Fruit fly (Drosophila melanogaster) whole organism, embryonic: Measurements from ENCODE around the gene CG32333.

Experiments
- Abd-B ChIP-seq: fragments of 200-800 bp; sonication (Bioruptor generic); optimal IDR thresholded peaks from 2 replicates; lab custom pipeline; 2018; ENCODE audit warnings: missing biosample characterization, mild to moderate bottlenecking, missing genetic modification characterization, moderate library complexity
- Asciz ChIP-seq: fragments of 200-800 bp; sonication (Bioruptor generic); optimal IDR thresholded peaks from 2 replicates; lab custom pipeline; 2017; ENCODE audit warnings: missing biosample characterization, mild to moderate bottlenecking, missing genetic modification characterization, missing genetic modification reagents
- CG10209 ChIP-seq: fragments of 200-800 bp; sonication (Bioruptor generic); optimal IDR thresholded peaks from 3 replicates; lab custom pipeline; 2017; ENCODE audit warnings: missing biosample characterization, mild to moderate bottlenecking, missing genetic modification characterization, missing genetic modification reagents
- CG12659 ChIP-seq: fragments of 200-800 bp; sonication (Bioruptor generic); optimal IDR thresholded peaks from 3 replicates; lab custom pipeline; 2017; ENCODE audit warnings: mild to moderate bottlenecking, missing biosample characterization, missing genetic modification reagents, missing genetic modification characterization
- CG13775 ChIP-seq: fragments of 200-800 bp; sonication (Bioruptor generic); optimal IDR thresholded peaks from 3 replicates; lab custom pipeline; 2017; ENCODE audit warnings: missing biosample characterization, mild to moderate bottlenecking, missing genetic modification characterization
- CG15011 ChIP-seq: fragments of 200-800 bp; sonication (Bioruptor generic); optimal IDR thresholded peaks from 3 replicates; lab custom pipeline; 2018; ENCODE audit warnings: missing biosample characterization, mild to moderate bottlenecking, missing genetic modification characterization
- CG15696 ChIP-seq: fragments of 200-800 bp; sonication (Bioruptor generic); optimal IDR thresholded peaks from 2 replicates; lab custom pipeline; 2019; ENCODE audit warnings: missing biosample characterization, mild to moderate bottlenecking, missing genetic modification characterization, moderate library complexity
- CG17328 ChIP-seq: fragments of 200-800 bp; sonication (Bioruptor generic); IDR thresholded peaks from 2 replicates; pipeline ENCODE4 v1.3.6; 2022; ENCODE audit warnings: missing biosample characterization, missing genetic modification characterization
- CG17361 ChIP-seq: fragments of 200-800 bp; sonication (Bioruptor generic); IDR thresholded peaks from 3 replicates; pipeline ENCODE4 v1.3.6; 2022; ENCODE audit warnings: missing biosample characterization, missing genetic modification characterization
- CG17385 ChIP-seq: fragments of 200-800 bp; sonication (Bioruptor generic); optimal IDR thresholded peaks from 3 replicates; lab custom pipeline; 2018; ENCODE audit warnings: missing biosample characterization, mild to moderate bottlenecking, missing genetic modification characterization
- CG2202 ChIP-seq: fragments of 200-800 bp; sonication (Bioruptor generic); optimal IDR thresholded peaks from 2 replicates; lab custom pipeline; 2018; ENCODE audit warnings: missing biosample characterization, mild to moderate bottlenecking, missing genetic modification characterization
- CG2678 ChIP-seq: fragments of 200-800 bp; sonication (Bioruptor generic); optimal IDR thresholded peaks from 3 replicates; lab custom pipeline; 2019; ENCODE audit warnings: missing biosample characterization, mild to moderate bottlenecking, missing genetic modification characterization, moderate library complexity
- CG31224 ChIP-seq: fragments of 200-800 bp; sonication (Bioruptor generic); IDR thresholded peaks from 2 replicates; pipeline ENCODE4 v1.3.6; 2022; ENCODE audit warnings: missing biosample characterization, missing genetic modification characterization
- CG33557 ChIP-seq: fragments of 200-800 bp; sonication (Bioruptor generic); optimal IDR thresholded peaks from 2 replicates; lab custom pipeline; 2019; ENCODE audit warnings: missing biosample characterization, mild to moderate bottlenecking, missing genetic modification characterization, moderate library complexity
- CG34422 ChIP-seq: fragments of 200-800 bp; sonication (Bioruptor generic); IDR thresholded peaks from 3 replicates; pipeline ENCODE4 v1.3.6; 2022; ENCODE audit warnings: missing biosample characterization, missing genetic modification characterization
- CG7357 ChIP-seq: fragments of 200-800 bp; sonication (Bioruptor generic); IDR thresholded peaks from 3 replicates; pipeline ENCODE4 v1.3.6; 2022; ENCODE audit warnings: missing biosample characterization, missing genetic modification characterization
- CG8281 ChIP-seq: fragments of 200-800 bp; sonication (Bioruptor generic); optimal IDR thresholded peaks from 2 replicates; lab custom pipeline; 2018; ENCODE audit warnings: missing biosample characterization, mild to moderate bottlenecking, missing genetic modification characterization, moderate library complexity
- CG8478 ChIP-seq: fragments of >200 bp; optimal IDR thresholded peaks from 2 replicates; lab custom pipeline; 2018
- CG9215 ChIP-seq: fragments of 200-800 bp; sonication (Bioruptor generic); IDR thresholded peaks from 2 replicates; pipeline ENCODE4 v1.3.6; 2022; ENCODE audit warnings: missing biosample characterization, missing genetic modification characterization
- Chrac-16 ChIP-seq: fragments of 200-800 bp; sonication (Bioruptor generic); optimal IDR thresholded peaks from 3 replicates; lab custom pipeline; 2016; ENCODE audit warnings: missing biosample characterization, missing genetic modification characterization
- D ChIP-seq, 2 experiments: fragments of 200-800 bp in 1 of 2; fragments of >200 bp in 1 of 2; sonication (Bioruptor generic) in 1 of 2; optimal IDR thresholded peaks; 2 replicates in 1 of 2; 3 replicates in 1 of 2; lab custom pipeline; 2017; ENCODE audit warnings: mild to moderate bottlenecking in 1 of 2, missing biosample characterization in 1 of 2, missing genetic modification characterization in 1 of 2, missing genetic modification reagents in 1 of 2
- Deaf1 ChIP-seq: fragments of 200-800 bp; optimal IDR thresholded peaks from 3 replicates; lab custom pipeline; 2019; ENCODE audit warnings: missing biosample characterization, mild to moderate bottlenecking, missing genetic modification characterization, moderate library complexity
- Dip2 ChIP-seq: fragments of 200-800 bp; sonication (Bioruptor generic); IDR thresholded peaks from 2 replicates; pipeline ENCODE4 v1.3.6; 2022; ENCODE audit warnings: missing biosample characterization, missing genetic modification characterization
- Ets65A ChIP-seq: fragments of 200-800 bp; sonication (Bioruptor generic); peaks from one replicate; lab custom pipeline; 2016; ENCODE audit warnings: missing biosample characterization, missing genetic modification characterization
- Hr51 ChIP-seq, 2 experiments: fragments of 200-800 bp; sonication (Bioruptor generic); optimal IDR thresholded peaks; 2 replicates in 1 of 2; 3 replicates in 1 of 2; lab custom pipeline; 2016 to 2018; ENCODE audit warnings: missing biosample characterization in 2 of 2, missing genetic modification characterization in 2 of 2, mild to moderate bottlenecking in 1 of 2, moderate library complexity in 1 of 2
- Kr ChIP-seq: fragments of 200-800 bp; sonication (Bioruptor generic); optimal IDR thresholded peaks from 2 replicates; lab custom pipeline; 2017; ENCODE audit warnings: missing biosample characterization, mild to moderate bottlenecking, missing genetic modification characterization
- MTF-1 ChIP-seq: fragments of 200-800 bp; sonication (Bioruptor generic); optimal IDR thresholded peaks from 2 replicates; lab custom pipeline; 2018; ENCODE audit warnings: missing biosample characterization, mild to moderate bottlenecking, missing genetic modification characterization, borderline replicate concordance
- Opbp ChIP-seq: fragments of 200-800 bp; sonication (Bioruptor generic); IDR thresholded peaks from 3 replicates; pipeline ENCODE4 v1.3.6; 2022; ENCODE audit warnings: missing biosample characterization, missing genetic modification characterization; ENCODE audit not compliant: partially characterized antibody
- Side ChIP-seq: fragments of 200-800 bp; sonication (Bioruptor generic); optimal IDR thresholded peaks from 2 replicates; lab custom pipeline; 2016; ENCODE audit warnings: missing biosample characterization, missing genetic modification characterization
- Sin3A ChIP-seq: fragments of >200 bp; optimal IDR thresholded peaks from 2 replicates; lab custom pipeline; 2018
- Sox100B ChIP-seq: fragments of 200-800 bp; sonication (Bioruptor generic); optimal IDR thresholded peaks from 3 replicates; lab custom pipeline; 2018; ENCODE audit warnings: missing biosample characterization, mild to moderate bottlenecking, missing genetic modification characterization
- ab ChIP-seq: fragments of 200-800 bp; sonication (Bioruptor generic); optimal IDR thresholded peaks from 2 replicates; lab custom pipeline; 2016; ENCODE audit warnings: missing biosample characterization, missing genetic modification characterization
- btn ChIP-seq: fragments of 200-800 bp; sonication (Bioruptor generic); optimal IDR thresholded peaks from 2 replicates; lab custom pipeline; 2016; ENCODE audit warnings: missing biosample characterization, missing genetic modification characterization
- crol ChIP-seq: fragments of 200-800 bp; sonication (Bioruptor generic); IDR thresholded peaks from 2 replicates; pipeline ENCODE4 v1.3.6; 2022; ENCODE audit warnings: missing biosample characterization, missing genetic modification characterization
- dan ChIP-seq: fragments of 200-800 bp; sonication (Bioruptor generic); IDR thresholded peaks from 2 replicates; pipeline ENCODE4 v1.3.6; 2022; ENCODE audit warnings: missing biosample characterization, missing genetic modification characterization
- dmrt99B ChIP-seq: fragments of 200-800 bp; sonication (Bioruptor generic); optimal IDR thresholded peaks from 2 replicates; lab custom pipeline; 2018; ENCODE audit warnings: missing biosample characterization, mild to moderate bottlenecking, missing genetic modification characterization, moderate library complexity
- en ChIP-seq: fragments of 200-800 bp; sonication (Bioruptor generic); optimal IDR thresholded peaks from 2 replicates; lab custom pipeline; 2016; ENCODE audit warnings: missing biosample characterization, missing genetic modification characterization
- gsb-n ChIP-seq: fragments of 200-800 bp; sonication (Bioruptor generic); optimal IDR thresholded peaks from 3 replicates; lab custom pipeline; 2018; ENCODE audit warnings: missing biosample characterization, mild to moderate bottlenecking, missing genetic modification characterization
- her ChIP-seq: fragments of 200-800 bp; sonication (Bioruptor generic); optimal IDR thresholded peaks from 2 replicates; lab custom pipeline; 2016; ENCODE audit warnings: missing biosample characterization, missing genetic modification characterization
- lola ChIP-seq, 3 experiments: fragments of >200 bp in 2 of 3; fragments of 200-800 bp in 1 of 3; sonication (Bioruptor generic) in 1 of 3; optimal IDR thresholded peaks; 2 replicates each; lab custom pipeline; 2017 to 2019; ENCODE audit warnings: missing biosample characterization in 3 of 3, missing genetic modification characterization in 3 of 3, mild to moderate bottlenecking in 1 of 3, moderate library complexity in 1 of 3
- mam ChIP-seq: fragments of 200-800 bp; sonication (Bioruptor generic); optimal IDR thresholded peaks from 3 replicates; lab custom pipeline; 2016; ENCODE audit warnings: missing biosample characterization, missing genetic modification characterization
- nerfin-2 ChIP-seq: fragments of 200-800 bp; sonication (Bioruptor generic); IDR thresholded peaks from 2 replicates; pipeline ENCODE4 v1.3.6; 2022; ENCODE audit warnings: missing biosample characterization, missing genetic modification characterization; ENCODE audit not compliant: partially characterized antibody
- run ChIP-seq: fragments of 200-800 bp; sonication (Bioruptor generic); optimal IDR thresholded peaks from 3 replicates; lab custom pipeline; 2018; ENCODE audit warnings: missing biosample characterization, mild to moderate bottlenecking, missing genetic modification characterization
- sens-2 ChIP-seq: fragments of 200-800 bp; sonication (Bioruptor generic); IDR thresholded peaks from 2 replicates; pipeline ENCODE4 v1.3.6; 2022; ENCODE audit warnings: missing biosample characterization, missing genetic modification characterization
- slp2 ChIP-seq: fragments of 200-800 bp; sonication (Bioruptor generic); optimal IDR thresholded peaks from 2 replicates; lab custom pipeline; 2016; ENCODE audit warnings: missing biosample characterization, missing genetic modification characterization
- sob ChIP-seq: fragments of 200-800 bp; sonication (Bioruptor generic); IDR thresholded peaks from 2 replicates; pipeline ENCODE4 v1.3.6; 2022; ENCODE audit warnings: missing biosample characterization, missing genetic modification characterization
- trh ChIP-seq: fragments of 200-800 bp; sonication (Bioruptor generic); optimal IDR thresholded peaks from 2 replicates; lab custom pipeline; 2016; ENCODE audit warnings: missing biosample characterization, missing genetic modification characterization
- ttk ChIP-seq: fragments of 200-800 bp; sonication (Bioruptor generic); IDR thresholded peaks from 2 replicates; pipeline ENCODE4 v2.1.2; 2022; ENCODE audit warnings: missing biosample characterization, missing genetic modification characterization
- zen ChIP-seq: fragments of 200-800 bp; sonication (Bioruptor generic); optimal IDR thresholded peaks from 3 replicates; lab custom pipeline; 2018; ENCODE audit warnings: missing biosample characterization, mild to moderate bottlenecking, missing genetic modification characterization, moderate library complexity
- zen2 ChIP-seq: fragments of 200-800 bp; sonication (Bioruptor generic); IDR thresholded peaks from 3 replicates; pipeline ENCODE4 v1.3.6; 2022; ENCODE audit warnings: missing biosample characterization, missing genetic modification characterization; ENCODE audit not compliant: partially characterized antibody

The CG32333 gene

dm6 chr3L:1323136-1323535 is 47.4 kb downstream of the CG32333 start (continued):
- TF ChIP-seq Hr51 (GFP tag; optimal IDR thresholded peaks at IDR 0.05; lab: Kevin White, UChicago) = peak in 1 of 2 experiments; percentile 59
- peak; percentile 94 for TF ChIP-seq Ets65A (GFP tag; lab: Kevin White, UChicago)
- TF ChIP-seq Abd-B (GFP tag; lab: Kevin White, UChicago) = peak; percentile 76
- TF ChIP-seq Asciz (GFP tag; lab: Kevin White, UChicago) = peak; percentile 17
- TF ChIP-seq btn (GFP tag; lab: Kevin White, UChicago) = peak; percentile 33
- TF ChIP-seq CG17385 = peak; percentile 73
- TF ChIP-seq trh = peak; percentile 24
- TF ChIP-seq Chrac-16 (GFP tag; lab: Kevin White, UChicago) = peak; percentile 67
- TF ChIP-seq CG15696 (tag; lab: Kevin White, UChicago) = peak; percentile 8
- no peak for TF ChIP-seq CG9215 (GFP tag; lab: Robert Waterston, UW)
- TF ChIP-seq CG31224 (GFP tag; lab: Robert Waterston, UW) = no peak
- TF ChIP-seq CG17328 = peak; percentile 84
- TF ChIP-seq Side (GFP tag; lab: Kevin White, UChicago) = peak; percentile 66
- TF ChIP-seq Kr (GFP tag; lab: Kevin White, UChicago) = no peak
- peak; percentile 83 for TF ChIP-seq CG2202 (tag; lab: Kevin White, UChicago)
- TF ChIP-seq CG7357 = peak; percentile 42; the same call in 1 of the 3 replicates
- peak; percentile 35 for TF ChIP-seq MTF-1 (GFP tag; lab: Kevin White, UChicago)
- TF ChIP-seq sens-2 = peak; percentile 72
- TF ChIP-seq CG33557 = peak; percentile 88
- TF ChIP-seq Deaf1 = peak; percentile 44
- peak; percentile 75 for TF ChIP-seq gsb-n (tag; lab: Kevin White, UChicago)
- no peak for TF ChIP-seq dmrt99B (tag; lab: Kevin White, UChicago)
- no peak for TF ChIP-seq D (optimal IDR thresholded peaks at IDR 0.05; lab: Kevin White, UChicago)
- TF ChIP-seq D (GFP tag; optimal IDR thresholded peaks at IDR 0.05; lab: Kevin White, UChicago) = peak; percentile 65
- TF ChIP-seq Opbp (GFP tag; lab: Robert Waterston, UW) = no peak
- peak; percentile 76 for TF ChIP-seq CG2678 (tag; lab: Kevin White, UChicago)
- TF ChIP-seq CG34422 (GFP tag; lab: Robert Waterston, UW) = peak; percentile 23; the same call in 1 of the 3 replicates
- TF ChIP-seq Dip2 (GFP tag; lab: Robert Waterston, UW) = no peak
- no peak for TF ChIP-seq Sin3A (lab: Kevin White, UChicago)
- TF ChIP-seq CG10209 (GFP tag; lab: Kevin White, UChicago) = peak; percentile 73
- TF ChIP-seq CG12659 = peak; percentile 50
- peak; percentile 32; the same call in 1 of the 2 replicates for TF ChIP-seq ttk (GFP tag; lab: Robert Waterston, UW)
- no peak for TF ChIP-seq CG8478 (lab: Kevin White, UChicago)
- no peak for TF ChIP-seq run (tag; lab: Kevin White, UChicago)
- TF ChIP-seq CG17361 = peak; percentile 82
- TF ChIP-seq zen (tag; lab: Kevin White, UChicago) = peak; percentile 46
- TF ChIP-seq dan (GFP tag; lab: Robert Waterston, UW) = peak; percentile 10; the same call in 1 of the 2 replicates
- TF ChIP-seq CG8281 = peak; percentile 20
- no peak for TF ChIP-seq nerfin-2
- TF ChIP-seq sob (GFP tag; lab: Robert Waterston, UW) = 0 out of 2 replicates have a peak, but pooled peaks have one; percentile 14
- peak; percentile 69 for TF ChIP-seq slp2 (GFP tag; lab: Kevin White, UChicago)
- TF ChIP-seq ab (GFP tag; lab: Kevin White, UChicago) = no peak
- TF ChIP-seq CG13775 (GFP tag; lab: Kevin White, UChicago) = peak; percentile 53
- peak in 1 of 3 experiments; percentile 93 for TF ChIP-seq lola (GFP tag; optimal IDR thresholded peaks at IDR 0.05; lab: Kevin White, UChicago)
- no peak for TF ChIP-seq zen2 (GFP tag; lab: Robert Waterston, UW)
- TF ChIP-seq CG15011 (GFP tag; lab: Kevin White, UChicago) = no peak
- no peak for TF ChIP-seq crol (GFP tag; lab: Robert Waterston, UW)
- peak; percentile 61 for TF ChIP-seq Sox100B
- peak; percentile 51 for TF ChIP-seq en
- TF ChIP-seq mam = peak; percentile 28
- TF ChIP-seq her (GFP tag; lab: Kevin White, UChicago) = peak; percentile 59
